Worm (Caenorhabditis elegans) whole organism, L4 larva: ENCODE data around the gene rfs-1.
A peak's percentile ranks its signal among the peaks of the same experiment; 100 is the strongest.

Source experiments
- T20F7.1 ChIP-seq: fragments of 200-800 bp; sonication (Bioruptor generic); optimal IDR thresholded peaks from 2 replicates; lab custom pipeline; 2018; ENCODE audit warnings: mild to moderate bottlenecking, missing genetic modification characterization, missing compliant biosample characterization
- T26A8.4 ChIP-seq: fragments of 200-800 bp; sonication (Bioruptor generic); IDR thresholded peaks from 2 replicates; pipeline ENCODE4 v1.3.6; 2022; ENCODE audit warnings: missing genetic modification characterization, missing compliant biosample characterization
- Y75B8A.6 ChIP-seq: fragments of 200-800 bp; sonication (Bioruptor generic); IDR thresholded peaks from 2 replicates; pipeline ENCODE4 v1.3.6; 2022; ENCODE audit warnings: missing genetic modification reagents, missing genetic modification characterization, missing compliant biosample characterization
- ZK546.5 ChIP-seq, 2 experiments: sonication (generic microtip); optimal IDR thresholded peaks; 2 replicates each; lab custom pipeline; 2017; ENCODE audit warnings: missing biosample characterization in 2 of 2, missing genetic modification characterization in 2 of 2
- aly-2 ChIP-seq: sonication (generic microtip); optimal IDR thresholded peaks from 2 replicates; lab custom pipeline; 2018; ENCODE audit warnings: missing biosample characterization, missing genetic modification characterization
- arid-1 ChIP-seq: fragments of 200-800 bp; sonication (Bioruptor generic); conservative IDR thresholded peaks from 2 replicates; pipeline ENCODE4 v1.3.6; 2022; ENCODE audit warnings: missing genetic modification reagents, missing genetic modification characterization, missing compliant biosample characterization
- attf-4 ChIP-seq: sonication (generic microtip); optimal IDR thresholded peaks from 3 replicates; lab custom pipeline; 2017; ENCODE audit warnings: missing biosample characterization, missing genetic modification characterization
- ceh-20 ChIP-seq: fragments of 200-800 bp; sonication (Bioruptor generic); IDR thresholded peaks from 2 replicates; pipeline ENCODE4 v1.3.6; 2022; ENCODE audit warnings: missing genetic modification reagents, missing genetic modification characterization, missing compliant biosample characterization
- ceh-32 ChIP-seq: sonication (generic microtip); optimal IDR thresholded peaks from 2 replicates; lab custom pipeline; 2016; ENCODE audit warnings: mild to moderate bottlenecking, missing genetic modification characterization, missing compliant biosample characterization; ENCODE audit not compliant: poor library complexity
- ceh-82 ChIP-seq: sonication (generic microtip); optimal IDR thresholded peaks from 2 replicates; lab custom pipeline; 2017; ENCODE audit warnings: missing biosample characterization, missing genetic modification characterization
- ctbp-1 ChIP-seq: fragments of 200-800 bp; sonication (Bioruptor generic); IDR thresholded peaks from 2 replicates; pipeline ENCODE4 v1.3.6; 2022; ENCODE audit warnings: missing genetic modification reagents, missing genetic modification characterization, missing compliant biosample characterization
- daf-16 ChIP-seq, 3 experiments: sonication (generic microtip); optimal IDR thresholded peaks; 2 replicates each; lab custom pipeline; 2016 to 2017; ENCODE audit warnings: missing genetic modification characterization in 3 of 3, missing genetic modification reagents in 3 of 3, mild to moderate bottlenecking in 2 of 3, missing compliant biosample characterization in 2 of 3, missing biosample characterization in 1 of 3, moderate library complexity in 1 of 3
- daf-19 ChIP-seq: fragments of 200-800 bp; sonication (Bioruptor generic); conservative IDR thresholded peaks from 2 replicates; pipeline ENCODE4 v1.3.6; 2022; ENCODE audit warnings: missing genetic modification characterization, missing compliant biosample characterization
- dpl-1 ChIP-seq: fragments of 150-350 bp; optimal IDR thresholded peaks from 2 replicates; lab custom pipeline; 2014; ENCODE audit warnings: missing biosample characterization, missing genetic modification reagents, missing genetic modification characterization
- egl-27 ChIP-seq: sonication (generic microtip); optimal IDR thresholded peaks from 3 replicates; lab custom pipeline; 2017; ENCODE audit warnings: missing biosample characterization, missing genetic modification reagents, missing genetic modification characterization
- fkh-10 ChIP-seq: fragments of 150-350 bp; optimal IDR thresholded peaks from 2 replicates; lab custom pipeline; 2014; ENCODE audit warnings: missing biosample characterization, missing genetic modification reagents, missing genetic modification characterization
- fos-1 ChIP-seq: fragments of 150-350 bp; optimal IDR thresholded peaks from 2 replicates; lab custom pipeline; 2014; ENCODE audit warnings: missing biosample characterization, missing genetic modification characterization
- gei-8 ChIP-seq: fragments of 200-800 bp; sonication (Bioruptor generic); optimal IDR thresholded peaks from 2 replicates; lab custom pipeline; 2018; ENCODE audit warnings: mild to moderate bottlenecking, missing genetic modification characterization, missing compliant biosample characterization
- hif-1 ChIP-seq, 2 experiments: sonication (generic microtip); optimal IDR thresholded peaks; 2 replicates each; lab custom pipeline; 2016 to 2017; ENCODE audit warnings: missing compliant biosample characterization in 2 of 2, missing genetic modification characterization in 2 of 2, missing genetic modification reagents in 2 of 2, missing genotype in 2 of 2, mild to moderate bottlenecking in 1 of 2
- hlh-11 ChIP-seq: fragments of 200-800 bp; sonication (Bioruptor generic); optimal IDR thresholded peaks from 2 replicates; lab custom pipeline; 2018; ENCODE audit warnings: mild to moderate bottlenecking, missing genetic modification characterization, missing compliant biosample characterization
- hmg-1.1 ChIP-seq: fragments of 200-800 bp; sonication (Bioruptor generic); IDR thresholded peaks from 2 replicates; pipeline ENCODE4 v1.3.6; 2022; ENCODE audit warnings: missing genetic modification reagents, missing genetic modification characterization, missing compliant biosample characterization
- jun-1 ChIP-seq: fragments of 150-350 bp; optimal IDR thresholded peaks from 2 replicates; lab custom pipeline; 2014; ENCODE audit warnings: missing biosample characterization, missing genetic modification reagents, missing genetic modification characterization
- lin-13 ChIP-seq: fragments of 150-350 bp; optimal IDR thresholded peaks from 2 replicates; lab custom pipeline; 2014; ENCODE audit warnings: missing biosample characterization, missing genetic modification reagents, missing genetic modification characterization
- lin-29 ChIP-seq: fragments of 200-800 bp; sonication (Bioruptor generic); IDR thresholded peaks from 2 replicates; pipeline ENCODE4 v1.3.6; 2022; ENCODE audit warnings: missing genetic modification reagents, missing genetic modification characterization, missing compliant biosample characterization
- lin-38 ChIP-seq: fragments of 200-800 bp; sonication (Bioruptor generic); IDR thresholded peaks from 2 replicates; pipeline ENCODE4 v1.3.6; 2022; ENCODE audit warnings: missing genetic modification reagents, missing genetic modification characterization, missing compliant biosample characterization
- lin-39 ChIP-seq: fragments of 150-350 bp; optimal IDR thresholded peaks from 2 replicates; lab custom pipeline; 2014; ENCODE audit warnings: missing biosample characterization, missing genetic modification reagents, missing genetic modification characterization
- lsy-2 ChIP-seq, 2 experiments: fragments of 150-350 bp in 1 of 2; sonication (generic microtip) in 1 of 2; optimal IDR thresholded peaks; 2 replicates each; lab custom pipeline; 2014 to 2017; ENCODE audit warnings: missing biosample characterization in 2 of 2, missing genetic modification characterization in 2 of 2
- madf-5 ChIP-seq, 2 experiments: fragments of 200-800 bp; sonication (Bioruptor generic); IDR thresholded peaks; 2 replicates each; pipeline ENCODE4 v1.3.6; 2022; ENCODE audit warnings: missing compliant biosample characterization in 2 of 2, missing genetic modification characterization in 2 of 2
- madf-9 ChIP-seq: fragments of 200-800 bp; sonication (Bioruptor generic); conservative IDR thresholded peaks from 2 replicates; pipeline ENCODE4 v1.3.6; 2022; ENCODE audit warnings: missing genetic modification reagents, missing genetic modification characterization, missing compliant biosample characterization
- mdl-1 ChIP-seq, 2 experiments: fragments of 150-350 bp in 1 of 2; sonication (generic microtip) in 1 of 2; optimal IDR thresholded peaks; 2 replicates each; lab custom pipeline; 2014 to 2017; ENCODE audit warnings: missing biosample characterization in 2 of 2, missing genetic modification characterization in 2 of 2
- mdt-29 ChIP-seq: fragments of 200-800 bp; sonication (Bioruptor generic); IDR thresholded peaks from 2 replicates; pipeline ENCODE4 v1.3.6; 2022; ENCODE audit warnings: missing genetic modification reagents, missing genetic modification characterization, missing compliant biosample characterization
- mes-2 ChIP-seq: sonication (generic microtip); optimal IDR thresholded peaks from 2 replicates; lab custom pipeline; 2016; ENCODE audit warnings: missing genotype, mild to moderate bottlenecking, missing genetic modification characterization, missing compliant biosample characterization; ENCODE audit not compliant: poor library complexity, severe bottlenecking
- mxl-3 ChIP-seq: fragments of 200-800 bp; sonication (Bioruptor generic); optimal IDR thresholded peaks from 2 replicates; lab custom pipeline; 2018; ENCODE audit warnings: mild to moderate bottlenecking, missing genetic modification characterization, missing compliant biosample characterization
- nhr-237 ChIP-seq: sonication (generic microtip); optimal IDR thresholded peaks from 2 replicates; lab custom pipeline; 2017; ENCODE audit warnings: missing biosample characterization, missing genetic modification characterization
- nhr-28 ChIP-seq: fragments of 150-350 bp; optimal IDR thresholded peaks from 2 replicates; lab custom pipeline; 2014; ENCODE audit warnings: missing biosample characterization, missing genetic modification characterization
- nhr-42 ChIP-seq: fragments of 200-800 bp; sonication (Bioruptor generic); IDR thresholded peaks from 2 replicates; pipeline ENCODE4 v1.3.6; 2022; ENCODE audit warnings: missing genetic modification characterization, missing compliant biosample characterization
- nhr-48 ChIP-seq: sonication (generic microtip); optimal IDR thresholded peaks from 2 replicates; lab custom pipeline; 2016; ENCODE audit warnings: mild to moderate bottlenecking, missing genetic modification characterization, missing compliant biosample characterization
- nhr-76 ChIP-seq: fragments of 150-350 bp; optimal IDR thresholded peaks from 2 replicates; lab custom pipeline; 2014; ENCODE audit warnings: missing biosample characterization, missing genetic modification characterization
- nhr-77 ChIP-seq: fragments of 150-350 bp; optimal IDR thresholded peaks from 2 replicates; lab custom pipeline; 2014; ENCODE audit warnings: missing biosample characterization, missing genetic modification characterization
- php-3 ChIP-seq: fragments of 200-800 bp; sonication (Bioruptor generic); IDR thresholded peaks from 2 replicates; pipeline ENCODE4 v1.3.6; 2022; ENCODE audit warnings: missing genetic modification reagents, missing genetic modification characterization, missing compliant biosample characterization
- pqm-1 ChIP-seq: sonication (generic microtip); optimal IDR thresholded peaks from 2 replicates; lab custom pipeline; 2017; ENCODE audit warnings: missing biosample characterization, missing genetic modification characterization
- rbr-2 ChIP-seq: sonication (generic microtip); optimal IDR thresholded peaks from 2 replicates; lab custom pipeline; 2016; ENCODE audit warnings: missing genotype, missing genetic modification characterization, missing compliant biosample characterization
- set-16 ChIP-seq: fragments of 200-800 bp; sonication (Bioruptor generic); IDR thresholded peaks from 2 replicates; pipeline ENCODE4 v1.3.6; 2022; ENCODE audit warnings: missing genetic modification reagents, missing genetic modification characterization, missing compliant biosample characterization
- spr-1 ChIP-seq: sonication (generic microtip); optimal IDR thresholded peaks from 2 replicates; lab custom pipeline; 2016; ENCODE audit warnings: mild to moderate bottlenecking, missing genetic modification characterization, missing compliant biosample characterization
- vab-7 ChIP-seq: fragments of 200-800 bp; sonication (Bioruptor generic); IDR thresholded peaks from 2 replicates; pipeline ENCODE4 v1.3.6; 2022; ENCODE audit warnings: missing genetic modification reagents, missing genetic modification characterization, missing compliant biosample characterization
- zfp-3 ChIP-seq: fragments of 200-800 bp; sonication (Bioruptor generic); conservative IDR thresholded peaks from 2 replicates; pipeline ENCODE4 v1.3.6; 2022; ENCODE audit warnings: missing genetic modification reagents, missing genetic modification characterization, missing compliant biosample characterization
- ztf-7 ChIP-seq: fragments of 150-350 bp; optimal IDR thresholded peaks from 2 replicates; lab custom pipeline; 2014; ENCODE audit warnings: missing biosample characterization, missing genetic modification characterization

Gene rfs-1

DNA sequence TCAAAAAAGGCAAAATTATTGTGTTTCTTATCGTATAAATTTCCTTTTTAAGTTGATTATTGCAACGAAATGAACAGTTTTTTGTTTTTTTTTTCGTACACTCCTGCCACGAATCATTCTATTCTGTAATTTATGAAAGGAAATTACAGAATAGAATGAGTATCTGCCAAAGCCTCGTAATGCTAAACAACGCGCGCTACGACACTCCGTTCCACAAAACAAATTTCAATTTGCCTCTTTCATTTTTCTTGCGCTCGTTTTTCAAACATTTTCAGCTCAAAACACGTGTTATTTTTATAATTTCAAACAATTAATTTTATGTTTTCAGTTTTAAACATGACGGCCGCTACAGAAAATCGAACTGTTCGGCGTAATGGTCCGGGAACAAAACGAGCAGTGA is 1.5 kb upstream of the rfs-1 start, which contains the start of gene mob-4:
Gene mob-4 (plus strand): TSS at position 329 of the 400 bp plus-strand sequence.
- no peak for TF ChIP-seq nhr-237 (tag; lab: Kevin White, UChicago)
- no peak for TF ChIP-seq ceh-32 (tag; lab: Kevin White, UChicago)
- TF ChIP-seq T20F7.1 (GFP tag; lab: Kevin White, UChicago): peak; percentile 92
- TF ChIP-seq madf-5 (GFP tag; IDR thresholded peaks at IDR 0.05; lab: Robert Waterston, UW): no peak
- TF ChIP-seq lsy-2 (tag; optimal IDR thresholded peaks at IDR 0.05; lab: Kevin White, UChicago): peak in 1 of 2 experiments; percentile 9
- peak; percentile 4 for TF ChIP-seq dpl-1 (GFP tag; lab: Kevin White, UChicago)

DNA sequence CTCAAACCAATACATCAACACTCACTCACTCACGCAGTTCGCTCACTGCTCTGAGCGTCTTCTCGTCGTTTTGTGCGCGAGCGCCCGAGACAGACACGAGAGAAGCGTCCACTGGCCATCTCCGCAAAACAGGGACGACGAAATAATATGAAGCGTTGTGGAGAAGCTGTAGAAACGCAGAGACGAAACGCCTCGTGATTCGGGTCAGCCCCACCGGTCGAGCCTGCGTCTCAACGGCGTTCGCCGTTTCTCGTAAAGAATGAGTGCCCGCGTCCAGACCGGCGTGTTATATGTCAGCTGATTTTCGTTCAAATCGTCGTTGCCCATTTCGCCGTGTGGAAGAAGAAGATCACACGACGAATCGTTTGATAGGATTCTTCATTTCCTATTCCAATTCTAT is 1.2 kb downstream of the rfs-1 start, which contains the start of gene fbxl-1:
Gene fbxl-1 (plus strand): TSS at position 320 of the 400 bp plus-strand sequence.
- TF ChIP-seq ceh-32 (tag; lab: Kevin White, UChicago) (no peak), ceh-20 (GFP tag; lab: Robert Waterston, UW) (peak; percentile 80), rbr-2 (tag; lab: Kevin White, UChicago) (peak; percentile 87), lin-38 (GFP tag; lab: Robert Waterston, UW) (peak; percentile 59), gei-8 (GFP tag; lab: Kevin White, UChicago) (peak; percentile 5), daf-19 (GFP tag; lab: Robert Waterston, UW) (no peak), ztf-7 (peak; percentile 30), php-3 (0 out of 2 replicates have a peak, but pooled peaks have one; percentile 39), Y75B8A.6 (no peak), aly-2 (tag; lab: Kevin White, UChicago) (peak; percentile 28), fkh-10 (GFP tag; lab: Kevin White, UChicago) (peak; percentile 28), nhr-76 (tag; lab: Kevin White, UChicago) (no peak), mxl-3 (GFP tag; lab: Kevin White, UChicago) (peak; percentile 86), nhr-28 (tag; lab: Kevin White, UChicago) (peak; percentile 81), dpl-1 (GFP tag; lab: Kevin White, UChicago) (peak; percentile 16), lin-13 (GFP tag; lab: Kevin White, UChicago) (peak; percentile 37), hlh-11 (tag; lab: Kevin White, UChicago) (peak; percentile 99), mdt-29 (GFP tag; lab: Robert Waterston, UW) (peak; percentile 45; the same call in 1 of the 2 replicates), fos-1 (no peak), vab-7 (GFP tag; lab: Robert Waterston, UW) (peak; percentile 62), nhr-77 (tag; lab: Kevin White, UChicago) (peak; percentile 83), spr-1 (tag; lab: Kevin White, UChicago) (peak; percentile 36), lsy-2 (tag; optimal IDR thresholded peaks at IDR 0.05; lab: Kevin White, UChicago) (peak; percentile 80 to 82), lin-39 (tag; lab: Kevin White, UChicago) (peak; percentile 12), jun-1 (peak; percentile 23), madf-9 (GFP tag; lab: Robert Waterston, UW) (peak; percentile 57; the same call in 1 of the 2 replicates), hmg-1.1 (peak; percentile 93), daf-16 (GFP tag; optimal IDR thresholded peaks at IDR 0.05; lab: Kevin White, UChicago) (no peak), daf-16 (tag; optimal IDR thresholded peaks at IDR 0.05; lab: Kevin White, UChicago) (peak; percentile 64), egl-27 (tag; lab: Kevin White, UChicago) (no peak), ZK546.5 (tag; optimal IDR thresholded peaks at IDR 0.05; lab: Kevin White, UChicago) (peak in 1 of 2 experiments; percentile 39), hif-1 (tag; optimal IDR thresholded peaks at IDR 0.05; lab: Kevin White, UChicago) (peak; percentile 16 to 84), zfp-3 (GFP tag; lab: Robert Waterston, UW) (0 out of 2 replicates have a peak, but pooled peaks have one; percentile 11), ctbp-1 (GFP tag; lab: Robert Waterston, UW) (peak; percentile 78), T26A8.4 (GFP tag; lab: Robert Waterston, UW) (peak; percentile 60; the same call in 1 of the 2 replicates), attf-4 (tag; lab: Kevin White, UChicago) (no peak), lin-29 (GFP tag; lab: Robert Waterston, UW) (no peak), ceh-82 (tag; lab: Kevin White, UChicago) (no peak), mes-2 (tag; lab: Kevin White, UChicago) (peak; percentile 61), pqm-1 (tag; lab: Kevin White, UChicago) (peak; percentile 15), madf-5 (GFP tag; IDR thresholded peaks at IDR 0.05; lab: Robert Waterston, UW) (no peak), nhr-42 (GFP tag; lab: Robert Waterston, UW) (peak; percentile 41; the same call in 1 of the 2 replicates), arid-1 (GFP tag; lab: Robert Waterston, UW) (peak; percentile 64), set-16 (GFP tag; lab: Robert Waterston, UW) (peak; percentile 89), nhr-48 (tag; lab: Kevin White, UChicago) (peak; percentile 31), mdl-1 (tag; optimal IDR thresholded peaks at IDR 0.05; lab: Kevin White, UChicago) (peak; percentile 67 to 97)
